Worm (Caenorhabditis elegans): ENCODE data around the gene irld-7.

DNA sequence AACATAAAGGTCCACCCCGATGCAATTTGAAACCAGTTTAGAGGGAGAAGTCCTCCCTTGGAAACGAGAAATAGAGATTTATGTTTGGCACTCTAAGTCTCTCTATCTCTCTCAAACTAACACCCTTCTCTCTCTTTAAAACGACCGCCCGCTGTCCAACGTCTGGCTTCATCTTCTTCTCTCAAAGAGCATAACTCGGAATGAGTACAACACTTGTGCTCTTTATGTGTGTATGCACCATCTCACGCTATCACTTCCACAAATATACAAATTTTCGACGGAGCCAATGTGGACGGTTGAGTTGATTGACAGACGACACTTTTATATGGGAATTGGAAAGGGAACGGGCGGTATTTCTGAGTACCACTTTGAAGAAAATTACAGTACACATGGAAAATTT, 15.8 kb upstream of the irld-7 start:
- TF ChIP-seq ceh-36 (tag; optimal IDR thresholded peaks at IDR 0.05) = no peak
- TF ChIP-seq ama-1 (optimal IDR thresholded peaks at IDR 0.05) = no peak
- no peak for TF ChIP-seq flt-1 (GFP tag; IDR thresholded peaks at IDR 0.05)
- TF ChIP-seq scrt-1 (GFP tag; IDR thresholded peaks at IDR 0.05) = no peak

Measured in whole organism, early embryonic.